Worm (Caenorhabditis elegans): ENCODE data around the gene clec-145.

Gene clec-145

ce11 chrII:13632238-13632637, 41.9 kb upstream of the clec-145 start, which contains the start of gene tag-10:
Gene tag-10 (plus strand): TSS chrII:13632584.
- TF ChIP-seq zip-8 (tag; optimal IDR thresholded peaks at IDR 0.05) (no peak), sem-2 (GFP tag; optimal IDR thresholded peaks at IDR 0.05) (no peak), mep-1 (tag; optimal IDR thresholded peaks at IDR 0.05) (no peak), ceh-83 (GFP tag; optimal IDR thresholded peaks at IDR 0.05) (no peak), lsy-2 (tag; optimal IDR thresholded peaks at IDR 0.05) (no peak), elt-1 (tag; optimal IDR thresholded peaks at IDR 0.05; ENCODE audit: borderline replicate concordance, insufficient read depth) (peak; percentile 77)

DNA sequence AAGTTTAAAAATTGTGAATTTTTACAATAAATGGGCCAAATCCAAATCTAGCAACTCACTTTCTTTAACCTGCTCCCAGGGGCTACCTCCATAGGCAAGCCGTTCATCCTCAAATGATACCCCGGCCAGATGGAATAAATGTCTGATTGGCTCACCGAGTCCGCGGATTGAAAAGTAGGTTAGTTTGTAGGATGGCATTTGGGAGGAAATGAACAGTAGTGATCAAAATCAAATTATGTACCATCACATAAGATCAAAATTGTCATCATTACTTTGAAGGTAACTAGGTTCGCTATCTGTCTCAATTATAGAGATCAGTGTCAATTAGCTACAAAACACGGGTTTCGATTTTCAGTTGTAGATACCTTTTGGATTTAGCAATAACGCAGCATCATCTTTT, 40.3 kb upstream of the clec-145 start, which contains the start of the genes gst-17 and gst-18:
gst-17 (minus strand) TSS at position 101 of the 400 bp plus-strand sequence.
gst-18 (minus strand) TSS at position 198 of the 400 bp plus-strand sequence.
- no peak for TF ChIP-seq blmp-1 (tag; optimal IDR thresholded peaks at IDR 0.05)
- TF ChIP-seq sptf-1 (tag; optimal IDR thresholded peaks at IDR 0.05) = no peak
- TF ChIP-seq ceh-43 (GFP tag; optimal IDR thresholded peaks at IDR 0.05) = no peak
- TF ChIP-seq zip-8 (tag; optimal IDR thresholded peaks at IDR 0.05) = no peak
- no peak for TF ChIP-seq mls-2 (tag; optimal IDR thresholded peaks at IDR 0.05)
- no peak for TF ChIP-seq sem-2 (GFP tag; optimal IDR thresholded peaks at IDR 0.05)
- TF ChIP-seq nhr-2 (tag; optimal IDR thresholded peaks at IDR 0.05) = no peak
- no peak for TF ChIP-seq lsy-2 (tag; optimal IDR thresholded peaks at IDR 0.05)
- no peak for TF ChIP-seq elt-1 (tag; optimal IDR thresholded peaks at IDR 0.05; ENCODE audit: borderline replicate concordance, insufficient read depth)
- no peak for TF ChIP-seq mab-5 (tag; optimal IDR thresholded peaks at IDR 0.05)
- TF ChIP-seq flh-1 (GFP tag; optimal IDR thresholded peaks at IDR 0.05) = no peak
- no peak for TF ChIP-seq unc-120 (tag; optimal IDR thresholded peaks at IDR 0.05; ENCODE audit: poor library complexity, severe bottlenecking)
- TF ChIP-seq cnd-1 (tag; optimal IDR thresholded peaks at IDR 0.05) = no peak
- no peak for TF ChIP-seq snpc-4 (tag; optimal IDR thresholded peaks at IDR 0.05)
- no peak for TF ChIP-seq lin-32 (GFP tag; optimal IDR thresholded peaks at IDR 0.05)
- no peak for TF ChIP-seq unc-39 (tag; optimal IDR thresholded peaks at IDR 0.05)

DNA sequence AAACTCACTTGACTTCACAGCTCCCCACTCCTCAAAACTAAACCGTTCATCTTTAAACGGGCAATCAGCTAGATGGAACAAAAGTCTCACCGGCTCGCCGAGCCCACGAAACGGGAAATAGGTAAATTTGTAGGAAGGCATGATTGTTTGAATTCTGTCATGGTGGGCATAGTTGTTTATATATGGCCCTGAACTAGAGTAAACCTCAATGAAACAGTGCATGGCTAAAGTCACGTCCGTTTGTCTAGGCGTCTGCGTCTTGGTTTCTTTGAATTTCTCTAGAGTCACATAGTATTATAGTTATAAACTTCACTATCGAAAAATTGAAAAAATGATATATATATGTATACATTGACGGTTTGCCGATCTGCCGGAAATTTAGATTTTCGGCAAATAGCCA, 36.6 kb upstream of the clec-145 start, which contains the start of gene gst-19:
gst-19 (minus strand) TSS at position 145 of the 400 bp plus-strand sequence.
- TF ChIP-seq pha-4 (tag; optimal IDR thresholded peaks at IDR 0.05) (no peak), mep-1 (tag; optimal IDR thresholded peaks at IDR 0.05) (no peak), ztf-11 (tag; optimal IDR thresholded peaks at IDR 0.05) (no peak), blmp-1 (tag; optimal IDR thresholded peaks at IDR 0.05) (no peak), drap-1 (GFP tag; optimal IDR thresholded peaks at IDR 0.05) (no peak), elt-1 (tag; optimal IDR thresholded peaks at IDR 0.05; ENCODE audit: borderline replicate concordance, insufficient read depth) (no peak), hlh-1 (tag; optimal IDR thresholded peaks at IDR 0.05) (no peak), lin-13 (tag; optimal IDR thresholded peaks at IDR 0.05) (no peak), ceh-39 (tag; optimal IDR thresholded peaks at IDR 0.05) (no peak), sptf-1 (tag; optimal IDR thresholded peaks at IDR 0.05) (no peak), ceh-83 (GFP tag; optimal IDR thresholded peaks at IDR 0.05) (no peak), unc-120 (tag; optimal IDR thresholded peaks at IDR 0.05; ENCODE audit: poor library complexity, severe bottlenecking) (no peak), mab-5 (tag; optimal IDR thresholded peaks at IDR 0.05) (no peak), mls-2 (tag; optimal IDR thresholded peaks at IDR 0.05) (no peak), nhr-28 (tag; optimal IDR thresholded peaks at IDR 0.05) (no peak), ham-2 (GFP tag; optimal IDR thresholded peaks at IDR 0.05) (no peak)

DNA sequence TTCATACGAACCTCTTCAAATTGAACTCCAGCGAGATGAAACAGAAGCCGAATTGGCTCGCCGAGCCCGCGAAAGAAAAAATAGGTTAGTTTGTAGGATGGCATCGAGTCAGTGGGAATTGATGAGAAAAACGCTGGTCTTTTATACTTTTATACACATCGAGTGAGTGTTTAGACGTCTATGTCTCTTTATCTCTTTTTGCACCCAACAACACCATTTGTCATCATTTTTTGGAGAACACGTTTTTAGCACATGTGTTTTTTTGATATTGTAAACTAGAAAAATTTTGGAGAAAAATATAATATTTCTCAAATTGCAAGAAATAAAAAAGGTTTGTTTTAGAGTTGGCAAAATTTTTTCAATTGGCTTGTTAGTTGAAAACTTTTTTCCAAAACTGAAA, 34.0 kb upstream of the clec-145 start, which contains the start of gene gst-16:
gst-16 (minus strand) TSS at position 111 of the 400 bp plus-strand sequence.
- TF ChIP-seq ceh-83 (GFP tag; optimal IDR thresholded peaks at IDR 0.05) (no peak), hlh-1 (tag; optimal IDR thresholded peaks at IDR 0.05) (no peak)

ce11 chrII:13617808-13618207, 27.4 kb upstream of the clec-145 start, which contains the start of gene gst-12:
Gene gst-12 (minus strand): TSS chrII:13618061.
- no peak for TF ChIP-seq nhr-237 (tag; optimal IDR thresholded peaks at IDR 0.05)
- TF ChIP-seq unc-62 (GFP tag; optimal IDR thresholded peaks at IDR 0.05) = peak; percentile 24

- TF ChIP-seq blmp-1 (tag; optimal IDR thresholded peaks at IDR 0.05) (no peak), mep-1 (tag; optimal IDR thresholded peaks at IDR 0.05) (no peak), unc-120 (tag; optimal IDR thresholded peaks at IDR 0.05; ENCODE audit: poor library complexity, severe bottlenecking) (no peak), snpc-4 (tag; optimal IDR thresholded peaks at IDR 0.05) (no peak), lsy-2 (tag; optimal IDR thresholded peaks at IDR 0.05) (no peak), ces-1 (GFP tag; optimal IDR thresholded peaks at IDR 0.05) (no peak), flh-1 (GFP tag; optimal IDR thresholded peaks at IDR 0.05) (no peak), unc-39 (tag; optimal IDR thresholded peaks at IDR 0.05) (no peak), tbx-8 (GFP tag; optimal IDR thresholded peaks at IDR 0.05) (no peak), nhr-28 (tag; optimal IDR thresholded peaks at IDR 0.05) (no peak), unc-62 (GFP tag; optimal IDR thresholded peaks at IDR 0.05) (no peak), ham-2 (GFP tag; optimal IDR thresholded peaks at IDR 0.05) (no peak), cnd-1 (tag; optimal IDR thresholded peaks at IDR 0.05) (no peak), hlh-1 (tag; optimal IDR thresholded peaks at IDR 0.05) (no peak)
These were observed 25.6 kb upstream of the clec-145 start, which contains the start of gene gst-14 for ce11 chrII:13616000-13616399. Gene gst-14 (minus strand): TSS chrII:13616100.

Measured in whole organism, mixed stage, embryonic.